Worm (Caenorhabditis elegans): Measurements from ENCODE around the gene C17G10.10.

ce11 chrII:5619298-5619697 is 20.1 kb upstream of the C17G10.10 start, which contains the start of gene dhs-6:
- TF ChIP-seq nhr-12 (tag; optimal IDR thresholded peaks at IDR 0.05) (no peak), pax-3 (tag; optimal IDR thresholded peaks at IDR 0.05) (no peak), lin-13 (GFP tag; optimal IDR thresholded peaks at IDR 0.05) (no peak), pqm-1 (tag; optimal IDR thresholded peaks at IDR 0.05) (no peak), alr-1 (tag; optimal IDR thresholded peaks at IDR 0.05; ENCODE audit: borderline replicate concordance) (no peak), skn-1 (tag; optimal IDR thresholded peaks at IDR 0.05) (no peak), nhr-11 (tag; optimal IDR thresholded peaks at IDR 0.05) (no peak), zag-1 (tag; optimal IDR thresholded peaks at IDR 0.05) (no peak), ztf-4 (tag; optimal IDR thresholded peaks at IDR 0.05) (no peak), ceh-88 (GFP tag; IDR thresholded peaks at IDR 0.05) (no peak), nhr-76 (tag; optimal IDR thresholded peaks at IDR 0.05) (no peak)

Data from whole organism, L1 larva.